Worm (Caenorhabditis elegans): ENCODE measurements around the gene mrpl-18.

The mrpl-18 gene

DNA sequence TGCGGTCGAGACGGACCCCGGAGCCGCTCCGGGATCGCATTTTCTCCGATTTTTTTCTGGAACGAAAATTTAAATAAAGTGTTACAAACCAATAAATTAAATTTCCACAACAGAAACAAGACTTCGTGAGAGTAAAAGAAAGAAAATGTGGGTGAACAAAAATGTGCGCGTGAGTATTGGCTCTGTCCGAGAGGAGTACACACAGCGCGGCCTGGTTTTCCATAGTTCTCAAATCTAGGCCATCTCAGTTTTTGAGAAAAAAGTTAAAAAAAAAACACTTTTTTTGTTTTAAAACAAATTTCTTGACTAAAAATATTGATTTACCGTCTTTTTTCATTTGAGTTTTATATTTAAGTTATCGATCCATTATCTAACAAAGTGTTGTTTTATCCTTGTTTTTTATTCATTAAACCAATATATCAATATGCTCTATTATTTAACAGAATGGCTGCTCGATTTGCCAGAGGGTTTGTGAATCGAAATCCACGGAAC, at the start of gene mrpl-18, which contains the start of gene C14B9.8:
Gene mrpl-18 (plus strand): TSS at position 442 of the 492 bp plus-strand sequence.
Gene C14B9.8 (minus strand): TSS at position 56 of the 492 bp plus-strand sequence.
- TF ChIP-seq unc-55 (GFP tag; optimal IDR thresholded peaks at IDR 0.05), result peak; percentile 71
- TF ChIP-seq lsy-2 (tag; optimal IDR thresholded peaks at IDR 0.05), result peak; percentile 61 to 87
- TF ChIP-seq gmeb-1 (tag; optimal IDR thresholded peaks at IDR 0.05), result peak; percentile 75
- TF ChIP-seq blmp-1 (tag; optimal IDR thresholded peaks at IDR 0.05; ENCODE audit: insufficient read depth), result no peak
- no peak for TF ChIP-seq nhr-77 (tag; optimal IDR thresholded peaks at IDR 0.05)
- TF ChIP-seq nhr-12 (tag; optimal IDR thresholded peaks at IDR 0.05), result no peak
- peak; percentile 15 for TF ChIP-seq nhr-21 (tag; optimal IDR thresholded peaks at IDR 0.05)
- peak; percentile 47 for TF ChIP-seq crh-2 (tag; optimal IDR thresholded peaks at IDR 0.05)
- peak; percentile 72 for TF ChIP-seq sma-9 (GFP tag; optimal IDR thresholded peaks at IDR 0.05)
- TF ChIP-seq sma-9 (tag; optimal IDR thresholded peaks at IDR 0.05), result no peak
- TF ChIP-seq lin-13 (GFP tag; optimal IDR thresholded peaks at IDR 0.05), result peak; percentile 50
- TF ChIP-seq F13H6.1 (tag; optimal IDR thresholded peaks at IDR 0.05), result peak; percentile 54
- peak; percentile 64 for TF ChIP-seq sma-3 (GFP tag; optimal IDR thresholded peaks at IDR 0.05)
- TF ChIP-seq lin-39 (tag; optimal IDR thresholded peaks at IDR 0.05), result no peak
- peak; percentile 69 for TF ChIP-seq C34F6.9 (tag; optimal IDR thresholded peaks at IDR 0.05)
- TF ChIP-seq fos-1 (tag; optimal IDR thresholded peaks at IDR 0.05), result peak; percentile 14

- TF ChIP-seq nhr-129 (tag; optimal IDR thresholded peaks at IDR 0.05), result no peak
- TF ChIP-seq C34F6.9 (tag; optimal IDR thresholded peaks at IDR 0.05), result no peak
- no peak for TF ChIP-seq ceh-16 (tag; optimal IDR thresholded peaks at IDR 0.05)
- TF ChIP-seq ZK546.5 (tag; optimal IDR thresholded peaks at IDR 0.05), result no peak
- no peak for TF ChIP-seq unc-62 (GFP tag; optimal IDR thresholded peaks at IDR 0.05)
- no peak for TF ChIP-seq nhr-6 (tag; optimal IDR thresholded peaks at IDR 0.05)
- no peak for TF ChIP-seq mab-5 (tag; optimal IDR thresholded peaks at IDR 0.05)
- no peak for TF ChIP-seq skn-1 (tag; optimal IDR thresholded peaks at IDR 0.05)
Measured at ce11 chrIII:8098116-8098515, 46.7 kb upstream of the mrpl-18 start, which contains the start of gene K06H7.8. Gene K06H7.8 (minus strand): TSS chrIII:8098216.

ce11 chrIII:8099022-8099421, 45.8 kb upstream of the mrpl-18 start, which contains the start of gene K06H7.1:
Gene K06H7.1 (plus strand): TSS chrIII:8099322.
- no peak for TF ChIP-seq nhr-6 (tag; optimal IDR thresholded peaks at IDR 0.05)
- no peak for TF ChIP-seq nhr-237 (tag; optimal IDR thresholded peaks at IDR 0.05)

- TF ChIP-seq C34F6.9 (tag; optimal IDR thresholded peaks at IDR 0.05), result peak; percentile 11
- TF ChIP-seq lsy-2 (tag; optimal IDR thresholded peaks at IDR 0.05), result peak in 1 of 2 experiments; percentile 57
- TF ChIP-seq crh-2 (tag; optimal IDR thresholded peaks at IDR 0.05), result peak; percentile 11
- TF ChIP-seq lin-39 (tag; optimal IDR thresholded peaks at IDR 0.05), result no peak
- TF ChIP-seq gmeb-1 (tag; optimal IDR thresholded peaks at IDR 0.05), result peak; percentile 72
- peak; percentile 2 for TF ChIP-seq sma-3 (GFP tag; optimal IDR thresholded peaks at IDR 0.05)
- TF ChIP-seq R02D3.7 (tag; optimal IDR thresholded peaks at IDR 0.05), result peak; percentile 55
- TF ChIP-seq sem-4 (tag; optimal IDR thresholded peaks at IDR 0.05), result no peak
Measured at ce11 chrIII:8100960-8101359, 43.9 kb upstream of the mrpl-18 start, which contains the start of gene plk-1. Gene plk-1 (plus strand): TSS chrIII:8101348.

- TF ChIP-seq nhr-21 (tag; optimal IDR thresholded peaks at IDR 0.05) (peak; percentile 3), ZK546.5 (tag; optimal IDR thresholded peaks at IDR 0.05) (no peak)
Measured at ce11 chrIII:8105771-8106170, 39.0 kb upstream of the mrpl-18 start.

- TF ChIP-seq sem-4 (tag; optimal IDR thresholded peaks at IDR 0.05) (no peak), ceh-16 (tag; optimal IDR thresholded peaks at IDR 0.05) (no peak), gmeb-1 (tag; optimal IDR thresholded peaks at IDR 0.05) (peak; percentile 31), mab-5 (tag; optimal IDR thresholded peaks at IDR 0.05) (no peak), sma-9 (GFP tag; optimal IDR thresholded peaks at IDR 0.05) (peak; percentile 57), sma-9 (tag; optimal IDR thresholded peaks at IDR 0.05) (no peak), fos-1 (tag; optimal IDR thresholded peaks at IDR 0.05) (peak; percentile 10), ceh-82 (tag; optimal IDR thresholded peaks at IDR 0.05) (no peak), C34F6.9 (tag; optimal IDR thresholded peaks at IDR 0.05) (peak; percentile 49), nhr-237 (tag; optimal IDR thresholded peaks at IDR 0.05) (no peak), nhr-11 (tag; optimal IDR thresholded peaks at IDR 0.05) (no peak), ztf-1 (GFP tag; conservative IDR thresholded peaks at IDR 0.05) (no peak), unc-39 (tag; optimal IDR thresholded peaks at IDR 0.05) (no peak), blmp-1 (tag; optimal IDR thresholded peaks at IDR 0.05; ENCODE audit: insufficient read depth) (no peak), ztf-4 (tag; optimal IDR thresholded peaks at IDR 0.05) (no peak), elt-1 (tag; optimal IDR thresholded peaks at IDR 0.05) (no peak), sma-3 (GFP tag; optimal IDR thresholded peaks at IDR 0.05) (peak; percentile 40), alr-1 (tag; optimal IDR thresholded peaks at IDR 0.05) (no peak), aly-2 (tag; optimal IDR thresholded peaks at IDR 0.05) (no peak), dmd-4 (tag; optimal IDR thresholded peaks at IDR 0.05) (no peak), ZK546.5 (tag; optimal IDR thresholded peaks at IDR 0.05) (no peak), mdl-1 (tag; optimal IDR thresholded peaks at IDR 0.05) (no peak), lin-13 (GFP tag; optimal IDR thresholded peaks at IDR 0.05) (no peak), egl-27 (tag; optimal IDR thresholded peaks at IDR 0.05) (no peak), unc-62 (GFP tag; optimal IDR thresholded peaks at IDR 0.05) (no peak), ztf-11 (tag; optimal IDR thresholded peaks at IDR 0.05) (no peak), zag-1 (tag; optimal IDR thresholded peaks at IDR 0.05) (peak; percentile 20), nhr-10 (tag; optimal IDR thresholded peaks at IDR 0.05) (no peak), crh-2 (tag; optimal IDR thresholded peaks at IDR 0.05) (no peak), lin-11 (tag; optimal IDR thresholded peaks at IDR 0.05) (no peak)
Measured at ce11 chrIII:8106476-8106875, 38.3 kb upstream of the mrpl-18 start.
